Worm (Caenorhabditis elegans) whole organism, young adult: ENCODE results near the gene nhr-18.

ENCODE experiments used
- F57A8.1 ChIP-seq: fragments of 200-800 bp; sonication (Bioruptor generic); optimal IDR thresholded peaks from 2 replicates; lab custom pipeline; 2018; ENCODE audit warnings: mild to moderate bottlenecking, missing genetic modification characterization, moderate library complexity, missing compliant biosample characterization
- ceh-27 ChIP-seq: fragments of 200-800 bp; sonication (Bioruptor generic); optimal IDR thresholded peaks from 2 replicates; lab custom pipeline; 2018; ENCODE audit warnings: mild to moderate bottlenecking, missing genetic modification characterization, moderate library complexity, missing compliant biosample characterization
- pha-4 ChIP-seq: fragments of 150-350 bp; sonication (generic microtip); optimal IDR thresholded peaks from 2 replicates; lab custom pipeline; 2014; ENCODE audit warnings: missing biosample characterization, missing genetic modification reagents, missing genetic modification characterization
- unc-62 ChIP-seq: fragments of 150-350 bp; optimal IDR thresholded peaks from 2 replicates; lab custom pipeline; 2014; ENCODE audit warnings: missing biosample characterization, missing genetic modification reagents, missing genetic modification characterization

DNA sequence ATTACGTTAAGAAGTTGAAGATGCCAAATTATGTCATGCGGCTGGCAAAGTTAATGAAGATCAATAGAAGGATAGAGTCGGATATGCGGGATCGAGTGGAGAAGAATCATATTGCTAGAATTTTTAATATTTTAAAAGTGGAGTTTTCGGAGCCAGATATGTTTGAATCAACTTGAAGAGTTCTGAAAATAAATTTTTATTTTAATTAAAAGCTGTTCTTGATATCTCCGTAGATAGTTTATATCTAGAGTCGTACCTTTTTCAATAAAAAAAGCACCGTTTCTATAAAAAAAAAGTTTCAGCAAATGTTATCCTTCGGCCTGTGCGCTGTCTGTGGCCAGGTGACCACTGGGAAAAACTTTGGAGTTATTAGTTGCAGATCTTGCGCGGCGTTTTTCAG, 6.2 kb downstream of the nhr-18 start, which contains the start of gene nhr-96:
- TF ChIP-seq F57A8.1 (GFP tag; lab: Kevin White, UChicago), result no peak
- TF ChIP-seq unc-62 (GFP tag; lab: Kevin White, UChicago), result no peak
- TF ChIP-seq pha-4 (tag; lab: Kevin White, UChicago), result no peak
- no peak for TF ChIP-seq ceh-27 (GFP tag; lab: Kevin White, UChicago)
